Worm (Caenorhabditis elegans): ENCODE measurements around the gene dolk-1.
"Not testable (repeated sequence)": the region's sequence is repeated elsewhere in the genome, so short reads cannot be mapped to it uniquely, and the experiment has no call there.

ce11 chrIII:11883694-11884093 is 49.7 kb downstream of the dolk-1 start, which contains the start of gene fbxb-22:
- TF ChIP-seq hmg-4 (GFP tag; optimal IDR thresholded peaks at IDR 0.05); ama-1 (optimal IDR thresholded peaks at IDR 0.05): not testable (repeated sequence)
